Worm (Caenorhabditis elegans): Measurements from ENCODE around the gene gstk-2.

Gene gstk-2

DNA sequence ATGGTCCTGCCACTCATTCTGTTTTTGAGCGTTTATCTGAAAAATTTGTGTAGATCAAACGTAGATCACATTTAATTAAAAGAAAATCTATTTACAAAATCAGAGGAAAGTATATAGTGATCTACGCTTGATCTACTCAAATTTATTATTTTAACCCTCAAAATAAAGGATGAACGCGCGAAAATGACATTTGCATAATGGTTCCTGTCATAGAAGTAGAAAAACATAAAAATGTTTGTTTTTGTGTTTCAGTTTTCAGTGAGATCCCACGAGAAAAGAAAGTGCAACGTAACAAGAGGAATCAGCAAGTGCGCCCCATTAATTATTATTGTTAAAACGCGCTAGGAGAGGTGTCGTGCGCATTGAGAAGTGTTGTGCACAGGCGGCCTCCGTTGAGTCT is 30.8 kb downstream of the gstk-2 start:
- TF ChIP-seq nhr-237 (tag; optimal IDR thresholded peaks at IDR 0.05) (no peak), egl-27 (tag; optimal IDR thresholded peaks at IDR 0.05) (no peak), sma-3 (GFP tag; optimal IDR thresholded peaks at IDR 0.05) (no peak), nhr-11 (tag; optimal IDR thresholded peaks at IDR 0.05) (no peak), ztf-1 (GFP tag; conservative IDR thresholded peaks at IDR 0.05) (no peak), unc-62 (GFP tag; optimal IDR thresholded peaks at IDR 0.05) (no peak), F13H6.1 (tag; optimal IDR thresholded peaks at IDR 0.05) (no peak), lin-13 (GFP tag; optimal IDR thresholded peaks at IDR 0.05) (no peak), C34F6.9 (tag; optimal IDR thresholded peaks at IDR 0.05) (no peak), nhr-21 (tag; optimal IDR thresholded peaks at IDR 0.05) (no peak), ceh-82 (tag; optimal IDR thresholded peaks at IDR 0.05) (no peak), nhr-25 (tag; optimal IDR thresholded peaks at IDR 0.05) (no peak), nhr-10 (tag; optimal IDR thresholded peaks at IDR 0.05) (no peak), Y55F3AM.14 (GFP tag; optimal IDR thresholded peaks at IDR 0.05) (no peak), alr-1 (tag; optimal IDR thresholded peaks at IDR 0.05) (no peak), mab-5 (tag; optimal IDR thresholded peaks at IDR 0.05) (no peak), dmd-4 (tag; optimal IDR thresholded peaks at IDR 0.05) (no peak)

DNA sequence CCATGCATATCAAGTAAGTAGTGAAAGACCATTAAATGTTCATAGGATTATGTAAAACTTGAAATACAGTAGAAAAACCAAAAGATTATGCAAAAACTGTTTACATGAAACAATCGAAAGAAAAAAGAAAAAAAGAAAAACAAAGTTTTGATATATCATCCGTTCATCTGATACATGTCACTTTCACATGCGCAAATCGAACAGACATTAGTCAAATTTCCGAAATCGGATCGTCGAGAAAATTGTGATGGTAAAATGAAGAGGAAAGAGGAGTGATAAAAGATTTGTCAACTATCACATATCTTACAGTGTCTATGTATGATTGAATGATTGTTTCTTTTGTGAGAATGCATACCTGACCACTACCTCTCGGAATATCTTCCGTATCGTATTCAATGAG is 33.1 kb downstream of the gstk-2 start:
- no peak for TF ChIP-seq mab-5 (tag; optimal IDR thresholded peaks at IDR 0.05)
- TF ChIP-seq ama-1 (optimal IDR thresholded peaks at IDR 0.05) = no peak
- TF ChIP-seq egl-27 (tag; optimal IDR thresholded peaks at IDR 0.05) = no peak
- TF ChIP-seq unc-55 (GFP tag; optimal IDR thresholded peaks at IDR 0.05) = no peak

ce11 chrIV:7205969-7206368 is 36.1 kb downstream of the gstk-2 start, which contains the start of gene kcc-1:
kcc-1 (plus strand) TSS chrIV:7206269.
- no peak for TF ChIP-seq lin-13 (GFP tag; optimal IDR thresholded peaks at IDR 0.05)
- no peak for TF ChIP-seq unc-55 (GFP tag; optimal IDR thresholded peaks at IDR 0.05)
- TF ChIP-seq elt-1 (tag; optimal IDR thresholded peaks at IDR 0.05) = no peak
- no peak for TF ChIP-seq unc-39 (tag; optimal IDR thresholded peaks at IDR 0.05)
- no peak for TF ChIP-seq mdl-1 (tag; optimal IDR thresholded peaks at IDR 0.05)
- no peak for TF ChIP-seq nhr-12 (tag; optimal IDR thresholded peaks at IDR 0.05)
- TF ChIP-seq elt-3 (tag; optimal IDR thresholded peaks at IDR 0.05) = no peak
- no peak for TF ChIP-seq R02D3.7 (tag; optimal IDR thresholded peaks at IDR 0.05)
- TF ChIP-seq nhr-129 (tag; optimal IDR thresholded peaks at IDR 0.05) = no peak
- TF ChIP-seq Y55F3AM.14 (GFP tag; optimal IDR thresholded peaks at IDR 0.05) = no peak
- no peak for TF ChIP-seq ama-1 (optimal IDR thresholded peaks at IDR 0.05)
- no peak for TF ChIP-seq lin-11 (tag; optimal IDR thresholded peaks at IDR 0.05)
- no peak for TF ChIP-seq ceh-16 (tag; optimal IDR thresholded peaks at IDR 0.05)
- no peak for TF ChIP-seq mab-5 (tag; optimal IDR thresholded peaks at IDR 0.05)
- TF ChIP-seq nhr-21 (tag; optimal IDR thresholded peaks at IDR 0.05) = no peak
- TF ChIP-seq blmp-1 (tag; optimal IDR thresholded peaks at IDR 0.05; ENCODE audit: insufficient read depth) = no peak
- no peak for TF ChIP-seq nhr-77 (tag; optimal IDR thresholded peaks at IDR 0.05)

DNA sequence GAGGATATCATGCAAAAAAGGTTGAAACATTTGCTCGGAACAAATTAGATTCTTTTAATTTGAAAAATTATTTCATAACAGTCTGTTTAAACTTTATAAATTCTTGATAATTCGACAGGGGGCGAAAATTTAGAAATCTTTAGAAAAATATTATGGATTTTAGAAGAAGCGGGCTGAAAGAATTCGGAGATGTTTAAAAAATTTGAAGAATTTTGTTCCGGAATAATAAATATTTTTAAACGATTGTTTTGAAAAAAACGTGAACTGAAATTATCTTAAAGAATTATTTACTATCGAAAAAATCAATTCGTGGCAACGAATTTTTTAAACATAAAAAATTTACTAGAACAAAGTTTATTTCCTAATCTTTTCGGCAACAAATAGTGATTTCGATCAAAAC is 38.4 kb downstream of the gstk-2 start, which contains the start of gene R13A1.3:
R13A1.3 (plus strand) TSS at position 301 of the 400 bp plus-strand sequence.
- TF ChIP-seq skn-1 (tag; optimal IDR thresholded peaks at IDR 0.05) = no peak
- TF ChIP-seq egl-27 (tag; optimal IDR thresholded peaks at IDR 0.05) = no peak
- TF ChIP-seq ama-1 (optimal IDR thresholded peaks at IDR 0.05) = no peak
- TF ChIP-seq unc-62 (GFP tag; optimal IDR thresholded peaks at IDR 0.05) = no peak
- no peak for TF ChIP-seq nhr-11 (tag; optimal IDR thresholded peaks at IDR 0.05)
- no peak for TF ChIP-seq C34F6.9 (tag; optimal IDR thresholded peaks at IDR 0.05)
- TF ChIP-seq Y55F3AM.14 (GFP tag; optimal IDR thresholded peaks at IDR 0.05) = no peak
- no peak for TF ChIP-seq blmp-1 (tag; optimal IDR thresholded peaks at IDR 0.05; ENCODE audit: insufficient read depth)
- no peak for TF ChIP-seq nhr-6 (tag; optimal IDR thresholded peaks at IDR 0.05)

DNA sequence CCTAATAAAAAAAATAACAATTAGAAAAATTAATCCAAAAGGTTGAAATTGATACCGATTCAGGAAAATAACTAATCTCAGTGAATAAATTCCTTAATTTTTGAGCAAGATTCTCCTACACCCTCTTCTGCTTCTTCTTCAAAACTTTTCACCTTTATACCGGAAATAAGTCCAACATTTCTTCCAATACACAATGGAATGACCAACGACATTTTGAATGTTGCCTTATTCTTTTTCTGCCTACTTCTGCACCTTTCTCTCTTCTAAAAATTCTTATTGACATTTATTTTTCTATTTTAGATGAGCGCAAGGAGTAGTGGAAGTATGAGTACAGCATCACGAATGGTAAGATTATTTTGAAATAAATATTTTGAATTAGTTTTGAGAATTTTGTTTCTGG is 45.2 kb downstream of the gstk-2 start, which contains the start of gene unc-8:
unc-8 (plus strand) TSS at position 301 of the 400 bp plus-strand sequence.
- TF ChIP-seq lsy-2 (tag; optimal IDR thresholded peaks at IDR 0.05) = no peak
- TF ChIP-seq ztf-4 (tag; optimal IDR thresholded peaks at IDR 0.05) = no peak
- TF ChIP-seq elt-3 (tag; optimal IDR thresholded peaks at IDR 0.05) = no peak
